Worm (Caenorhabditis elegans): Measurements from ENCODE around the gene npr-35.

DNA sequence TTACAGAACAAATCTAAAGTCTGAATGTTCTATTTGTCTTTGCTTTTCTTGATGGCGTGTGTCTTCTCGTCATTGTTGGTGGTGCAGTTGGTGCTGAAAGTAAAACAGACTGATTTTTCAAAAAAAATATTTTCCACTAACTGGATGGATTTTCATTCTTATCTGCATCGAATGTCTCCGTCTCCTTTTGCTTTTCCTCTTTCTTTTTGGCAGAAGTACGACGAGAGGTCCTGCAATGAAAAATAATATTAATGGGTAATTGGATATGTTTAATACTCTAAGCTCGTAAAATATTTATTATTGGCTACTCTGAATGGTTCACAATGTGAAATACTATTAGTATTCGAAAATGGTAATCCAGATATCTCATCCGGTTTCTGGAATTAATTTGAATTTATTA, 16.5 kb downstream of the npr-35 start, which contains the start of gene del-7:
- TF ChIP-seq ceh-34 (tag; optimal IDR thresholded peaks at IDR 0.05) (no peak), gmeb-2 (tag; optimal IDR thresholded peaks at IDR 0.05) (no peak), ceh-22 (tag; optimal IDR thresholded peaks at IDR 0.05) (no peak), K02D7.2 (tag; optimal IDR thresholded peaks at IDR 0.05) (no peak), fkh-6 (tag; optimal IDR thresholded peaks at IDR 0.05) (no peak), ama-1 (optimal IDR thresholded peaks at IDR 0.05) (no peak), elt-2 (tag; optimal IDR thresholded peaks at IDR 0.05) (no peak), pqm-1 (tag; optimal IDR thresholded peaks at IDR 0.05) (no peak)
